Fruit fly (Drosophila melanogaster) whole organism, adult: ENCODE measurements around the gene Drsl5.

Experiments
- Hr96 ChIP-seq: fragments of 200-800 bp; sonication (Bioruptor generic); optimal IDR thresholded peaks from 2 replicates; lab custom pipeline; 2016; ENCODE audit warnings: missing biosample characterization, missing genetic modification characterization
- kay ChIP-seq: fragments of 200-800 bp; sonication (Bioruptor generic); peaks from one replicate; lab custom pipeline; 2016; ENCODE audit warnings: missing biosample characterization, missing genetic modification characterization, borderline replicate concordance
- tj ChIP-seq: fragments of 200-800 bp; sonication (Bioruptor generic); optimal IDR thresholded peaks from 3 replicates; lab custom pipeline; 2017; ENCODE audit warnings: missing biosample characterization, mild to moderate bottlenecking, missing genetic modification characterization, moderate library complexity

dm6 chr3L:3279930-3280329, 36.7 kb upstream of the Drsl5 start, which contains the start of gene CG12017:
- TF ChIP-seq Hr96 (no peak), tj (GFP tag; lab: Kevin White, UChicago) (no peak), kay (GFP tag; lab: Kevin White, UChicago) (no peak)
